Fruit fly (Drosophila melanogaster) whole organism, adult: ENCODE results near the gene CG31381.

Experiments used
- CG11617 ChIP-seq: fragments of 200-800 bp; sonication (Bioruptor generic); optimal IDR thresholded peaks from 2 replicates; lab custom pipeline; 2017; ENCODE audit warnings: mild to moderate bottlenecking, missing biosample characterization, missing genetic modification reagents, missing genetic modification characterization
- CG12768 ChIP-seq: fragments of 200-800 bp; sonication (Bioruptor generic); optimal IDR thresholded peaks from 2 replicates; lab custom pipeline; 2017; ENCODE audit warnings: missing biosample characterization, missing genetic modification characterization, mild to moderate bottlenecking, moderate library complexity, missing genetic modification reagents
- CG14711 ChIP-seq: fragments of 200-800 bp; sonication (Bioruptor generic); optimal IDR thresholded peaks from 2 replicates; lab custom pipeline; 2018; ENCODE audit warnings: missing biosample characterization, mild to moderate bottlenecking, missing genetic modification characterization, moderate library complexity
- CG1620 ChIP-seq: fragments of 200-800 bp; sonication (Bioruptor generic); optimal IDR thresholded peaks from 2 replicates; lab custom pipeline; 2016; ENCODE audit warnings: missing biosample characterization, missing genetic modification characterization
- CG33017 ChIP-seq: fragments of 200-800 bp; sonication (Bioruptor generic); optimal IDR thresholded peaks from 2 replicates; lab custom pipeline; 2018; ENCODE audit warnings: missing biosample characterization, mild to moderate bottlenecking, missing genetic modification characterization, moderate library complexity
- CG5204 ChIP-seq: fragments of 200-800 bp; sonication (Bioruptor generic); optimal IDR thresholded peaks from 2 replicates; lab custom pipeline; 2016; ENCODE audit warnings: missing biosample characterization, missing genetic modification characterization
- CG7045 ChIP-seq: fragments of 200-800 bp; sonication (Bioruptor generic); optimal IDR thresholded peaks from 2 replicates; lab custom pipeline; 2017; ENCODE audit warnings: missing biosample characterization, mild to moderate bottlenecking, missing genetic modification characterization
- CG7101 ChIP-seq: fragments of 200-800 bp; sonication (Bioruptor generic); optimal IDR thresholded peaks from 2 replicates; lab custom pipeline; 2018; ENCODE audit warnings: missing biosample characterization, mild to moderate bottlenecking, missing genetic modification characterization, moderate library complexity
- Clk ChIP-seq: fragments of 200-800 bp; sonication (Bioruptor generic); optimal IDR thresholded peaks from 2 replicates; lab custom pipeline; 2017; ENCODE audit warnings: missing biosample characterization, missing genetic modification characterization
- Crg-1 ChIP-seq: fragments of 200-800 bp; sonication (Bioruptor generic); optimal IDR thresholded peaks from 2 replicates; lab custom pipeline; 2016; ENCODE audit warnings: missing biosample characterization, missing genetic modification characterization
- Hr96 ChIP-seq: fragments of 200-800 bp; sonication (Bioruptor generic); optimal IDR thresholded peaks from 2 replicates; lab custom pipeline; 2016; ENCODE audit warnings: missing biosample characterization, missing genetic modification characterization
- Mnt ChIP-seq: fragments of 200-800 bp; sonication (Bioruptor generic); optimal IDR thresholded peaks from 2 replicates; lab custom pipeline; 2016; ENCODE audit warnings: missing biosample characterization, mild to moderate bottlenecking, missing genetic modification characterization
- bab1 ChIP-seq: fragments of 200-800 bp; sonication (Bioruptor generic); optimal IDR thresholded peaks from 3 replicates; lab custom pipeline; 2019; ENCODE audit warnings: missing biosample characterization, mild to moderate bottlenecking, missing genetic modification characterization, moderate library complexity
- cic ChIP-seq: fragments of 200-800 bp; sonication (Bioruptor generic); optimal IDR thresholded peaks from 2 replicates; lab custom pipeline; 2017; ENCODE audit warnings: missing biosample characterization, mild to moderate bottlenecking, missing genetic modification characterization, moderate library complexity
- cnc ChIP-seq, 2 experiments: fragments of >200 bp; optimal IDR thresholded peaks; 2 replicates each; lab custom pipeline; 2017
- kay ChIP-seq: fragments of 200-800 bp; sonication (Bioruptor generic); peaks from one replicate; lab custom pipeline; 2016; ENCODE audit warnings: missing biosample characterization, missing genetic modification characterization, borderline replicate concordance
- ovo ChIP-seq: fragments of 200-800 bp; sonication (Bioruptor generic); optimal IDR thresholded peaks from 2 replicates; lab custom pipeline; 2016; ENCODE audit warnings: missing biosample characterization, missing genetic modification characterization
- pad ChIP-seq: fragments of 200-800 bp; sonication (Bioruptor generic); optimal IDR thresholded peaks from 3 replicates; lab custom pipeline; 2017; ENCODE audit warnings: missing biosample characterization, missing genetic modification characterization, mild to moderate bottlenecking, moderate library complexity, missing genetic modification reagents
- tj ChIP-seq: fragments of 200-800 bp; sonication (Bioruptor generic); optimal IDR thresholded peaks from 3 replicates; lab custom pipeline; 2017; ENCODE audit warnings: missing biosample characterization, mild to moderate bottlenecking, missing genetic modification characterization, moderate library complexity
- toe ChIP-seq: fragments of 200-800 bp; sonication (Bioruptor generic); optimal IDR thresholded peaks from 2 replicates; lab custom pipeline; 2016; ENCODE audit warnings: missing biosample characterization, missing genetic modification characterization

The CG31381 gene

DNA sequence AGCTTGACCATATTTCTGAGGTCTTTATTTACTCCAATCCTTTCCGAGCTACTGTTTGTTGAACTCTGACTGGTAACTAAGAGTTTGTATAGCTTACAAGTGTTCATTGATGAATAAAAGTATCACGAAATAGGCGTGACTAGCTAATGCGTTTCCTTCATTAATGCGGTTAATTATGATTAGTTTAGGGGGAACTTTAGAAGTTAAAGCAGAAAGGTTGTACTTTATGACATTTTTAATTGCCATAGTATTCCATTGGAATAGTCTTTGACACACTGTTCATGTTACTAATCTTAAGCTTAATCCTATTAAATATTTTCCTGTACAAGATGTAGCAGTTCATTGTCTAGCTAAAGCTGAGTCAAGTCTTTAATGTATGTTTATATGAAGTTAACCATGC is 17.1 kb upstream of the CG31381 start, which contains the start of gene ppk22:
Gene ppk22 (minus strand): TSS at position 101 of the 400 bp plus-strand sequence.
- TF ChIP-seq pad (GFP tag; lab: Kevin White, UChicago) = no peak
- no peak for TF ChIP-seq Mnt (GFP tag; lab: Kevin White, UChicago)
- no peak for TF ChIP-seq CG7045 (GFP tag; lab: Kevin White, UChicago)
- no peak for TF ChIP-seq Clk (GFP tag; lab: Kevin White, UChicago)
- TF ChIP-seq Hr96 = no peak

DNA sequence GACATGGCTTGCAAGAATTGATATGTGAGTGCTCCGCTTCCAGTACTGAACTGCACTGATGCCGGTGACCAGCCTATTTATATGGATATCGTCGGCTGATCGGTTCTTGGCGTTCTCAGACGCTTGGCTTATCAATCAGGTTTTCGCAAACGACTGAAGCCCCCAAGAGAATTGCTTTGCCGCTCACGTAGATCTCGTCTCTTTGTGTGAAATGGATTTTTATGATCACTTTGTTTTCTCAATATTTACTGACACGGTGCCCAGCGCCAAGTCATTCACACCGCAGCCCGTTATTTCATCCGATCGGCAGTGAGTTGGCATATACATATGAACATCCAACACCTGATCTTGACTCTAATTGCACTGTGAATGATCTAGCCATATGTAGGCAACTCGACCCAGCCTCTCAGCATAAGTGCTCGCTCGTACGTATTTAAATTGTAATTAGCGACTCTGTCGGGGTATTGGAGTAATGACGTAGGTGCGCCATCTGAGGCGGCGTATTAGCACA is 16.5 kb upstream of the CG31381 start, which contains the start of gene CG13639:
Gene CG13639 (minus strand): TSS at position 51 of the 511 bp plus-strand sequence.
- TF ChIP-seq bab1 = no peak
- TF ChIP-seq ovo (GFP tag; lab: Kevin White, UChicago) = peak; percentile 48
- peak in 1 of 2 experiments; percentile 42 for TF ChIP-seq cnc (optimal IDR thresholded peaks at IDR 0.05; lab: Kevin White, UChicago)
- TF ChIP-seq CG1620 (GFP tag; lab: Kevin White, UChicago) = no peak

DNA sequence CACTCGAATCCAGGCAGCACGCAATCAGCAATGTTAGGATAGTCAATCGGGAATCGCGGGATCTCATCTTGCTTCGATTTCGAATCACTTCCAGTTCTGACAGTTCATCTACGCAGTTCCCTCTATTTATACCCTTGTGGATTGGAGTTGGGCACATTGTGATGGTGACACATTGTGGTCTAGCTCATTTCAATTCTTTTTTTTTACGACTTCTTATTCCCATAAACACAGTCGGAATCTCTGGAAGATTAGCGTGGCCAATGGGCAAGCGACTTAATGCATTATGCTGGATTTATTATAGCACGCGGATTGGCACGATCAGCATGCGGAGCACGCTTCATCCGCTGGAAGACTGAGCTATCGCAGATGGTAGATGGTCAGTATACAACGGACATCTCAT is 14.8 kb upstream of the CG31381 start, which contains the start of gene CG13640:
Gene CG13640 (minus strand): TSS at position 101 of the 400 bp plus-strand sequence.
- TF ChIP-seq CG11617 (no peak), ovo (GFP tag; lab: Kevin White, UChicago) (no peak), Crg-1 (GFP tag; lab: Kevin White, UChicago) (no peak), Hr96 (no peak), bab1 (no peak), pad (GFP tag; lab: Kevin White, UChicago) (no peak), CG7101 (tag; lab: Kevin White, UChicago) (no peak), CG5204 (no peak), kay (GFP tag; lab: Kevin White, UChicago) (no peak), CG1620 (GFP tag; lab: Kevin White, UChicago) (no peak), CG12768 (no peak), CG14711 (tag; lab: Kevin White, UChicago) (no peak), toe (GFP tag; lab: Kevin White, UChicago) (no peak), CG7045 (GFP tag; lab: Kevin White, UChicago) (no peak), Clk (GFP tag; lab: Kevin White, UChicago) (no peak), Mnt (GFP tag; lab: Kevin White, UChicago) (no peak)

DNA sequence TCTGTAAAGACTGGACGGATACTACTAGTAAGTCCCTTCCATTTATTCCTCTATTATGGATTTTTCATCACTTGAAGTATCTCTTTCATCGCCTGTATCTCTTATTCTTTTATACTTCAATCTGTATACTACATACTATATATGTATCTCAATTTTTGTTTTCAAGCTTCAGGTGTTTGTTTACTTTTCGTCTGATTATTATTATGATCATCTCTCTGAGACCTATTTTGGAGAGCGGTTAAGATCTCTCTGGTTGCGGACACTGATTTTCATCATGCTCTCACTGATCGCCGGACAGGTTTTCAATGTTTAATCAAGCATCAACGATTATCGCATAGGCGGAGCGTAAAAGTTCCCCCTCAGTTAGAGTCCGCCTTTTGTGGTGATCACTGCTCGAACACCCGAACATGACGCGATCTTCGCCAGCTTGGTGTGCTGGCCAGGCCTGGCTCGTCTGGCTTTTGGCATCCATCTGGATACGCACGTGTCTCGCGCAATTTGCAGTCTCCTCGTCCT is 14.2 kb upstream of the CG31381 start, which contains the start of gene CG7016:
Gene CG7016 (plus strand): TSS at position 358 of the 516 bp plus-strand sequence.
- no peak for TF ChIP-seq tj (GFP tag; lab: Kevin White, UChicago)
- TF ChIP-seq CG7101 (tag; lab: Kevin White, UChicago) = no peak
- no peak for TF ChIP-seq CG7045 (GFP tag; lab: Kevin White, UChicago)
- TF ChIP-seq kay (GFP tag; lab: Kevin White, UChicago) = no peak
- TF ChIP-seq toe (GFP tag; lab: Kevin White, UChicago) = no peak

DNA sequence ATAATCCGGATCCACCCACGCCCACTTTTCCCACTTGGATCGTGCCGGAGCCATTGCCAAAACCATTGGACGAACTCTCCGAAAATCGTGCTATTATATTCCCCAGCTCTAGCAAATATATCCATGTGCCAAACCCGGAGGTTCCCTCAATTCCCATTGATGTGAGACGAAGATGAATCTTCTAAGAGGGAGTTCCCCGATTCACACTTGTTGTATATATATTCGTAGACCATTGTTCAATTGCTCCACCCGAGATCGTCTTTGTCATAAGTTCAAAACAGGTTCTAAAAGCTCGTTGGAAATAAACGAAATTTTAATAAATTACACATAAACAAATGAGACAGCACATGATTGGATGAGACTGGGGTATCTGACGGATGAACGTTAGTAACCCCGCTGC is 13.0 kb upstream of the CG31381 start:
- no peak for TF ChIP-seq CG7045 (GFP tag; lab: Kevin White, UChicago)
- no peak for TF ChIP-seq CG12768

DNA sequence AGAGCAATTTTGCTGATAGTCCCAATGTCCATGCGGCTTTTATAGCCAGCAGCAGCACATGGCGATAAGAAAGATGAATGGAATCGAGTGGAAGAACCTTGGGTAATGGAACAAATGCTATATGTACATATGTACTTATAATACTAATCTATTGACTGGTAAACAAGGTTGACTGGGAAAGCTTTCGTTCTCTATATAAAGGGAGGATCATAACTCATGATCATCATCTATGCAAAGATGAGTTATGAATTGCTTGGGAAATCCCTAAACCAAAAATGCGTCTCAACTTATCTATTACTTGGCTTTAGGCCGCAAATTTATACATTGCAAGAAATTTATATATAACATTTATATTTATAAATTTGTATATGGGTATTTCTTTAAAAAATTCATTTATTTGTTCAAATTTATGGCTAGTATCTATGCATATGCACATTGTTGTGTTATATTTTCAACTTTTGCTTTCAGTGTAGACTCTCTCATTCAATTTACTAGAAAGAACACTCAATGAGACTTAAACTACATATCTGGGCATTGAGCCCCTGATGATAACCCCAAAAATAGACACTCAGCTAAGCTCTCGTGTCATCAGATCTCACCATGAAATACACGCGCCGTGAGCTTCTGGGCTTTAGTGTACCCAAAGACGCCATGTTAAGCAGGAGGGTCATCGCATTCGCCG is 12.0 kb upstream of the CG31381 start, which contains the start of the genes Srg1 and Elal:
Gene Srg1 (minus strand): TSS at position 14 of the 682 bp plus-strand sequence.
Gene Elal (plus strand): TSS at position 632 of the 682 bp plus-strand sequence.
- TF ChIP-seq Hr96 (no peak), CG7045 (GFP tag; lab: Kevin White, UChicago) (no peak), CG33017 (tag; lab: Kevin White, UChicago) (peak; percentile 70), CG11617 (peak; percentile 6), Mnt (GFP tag; lab: Kevin White, UChicago) (peak; percentile 50), tj (GFP tag; lab: Kevin White, UChicago) (peak; percentile 27), CG12768 (peak; percentile 16), ovo (GFP tag; lab: Kevin White, UChicago) (no peak), cic (GFP tag; lab: Kevin White, UChicago) (peak; percentile 68), CG14711 (tag; lab: Kevin White, UChicago) (peak; percentile 32), CG7101 (tag; lab: Kevin White, UChicago) (peak; percentile 65)

- TF ChIP-seq ovo (GFP tag; lab: Kevin White, UChicago) (no peak), cic (GFP tag; lab: Kevin White, UChicago) (no peak), CG14711 (tag; lab: Kevin White, UChicago) (no peak), Crg-1 (GFP tag; lab: Kevin White, UChicago) (no peak), bab1 (no peak), Mnt (GFP tag; lab: Kevin White, UChicago) (no peak), tj (GFP tag; lab: Kevin White, UChicago) (no peak), CG12768 (no peak), CG33017 (tag; lab: Kevin White, UChicago) (no peak), Hr96 (no peak), CG11617 (no peak), kay (GFP tag; lab: Kevin White, UChicago) (no peak), Clk (GFP tag; lab: Kevin White, UChicago) (no peak), cnc (optimal IDR thresholded peaks at IDR 0.05; lab: Kevin White, UChicago) (no peak)
Measured at dm6 chr3R:24866976-24867375, 9.9 kb upstream of the CG31381 start.
